Worm (Caenorhabditis elegans) whole organism, early embryonic: Measurements from ENCODE around the gene zipt-7.1.

Source experiments
- B0310.2 ChIP-seq: sonication (generic microtip); optimal IDR thresholded peaks from 2 replicates; lab custom pipeline; 2016; ENCODE audit warnings: mild to moderate bottlenecking, missing genetic modification characterization, missing compliant biosample characterization
- F13C5.2 ChIP-seq: sonication (generic microtip); optimal IDR thresholded peaks from 2 replicates; lab custom pipeline; 2017; ENCODE audit warnings: mild to moderate bottlenecking, missing genetic modification characterization, inconsistent platforms, missing compliant biosample characterization
- aly-1 ChIP-seq: sonication (generic microtip); optimal IDR thresholded peaks from 2 replicates; lab custom pipeline; 2016; ENCODE audit warnings: missing genetic modification characterization, missing compliant biosample characterization
- ama-1 ChIP-seq: fragments of 150-350 bp; optimal IDR thresholded peaks from 2 replicates; lab custom pipeline; 2014
- ceh-13 ChIP-seq: fragments of 200-800 bp; sonication (Bioruptor generic); optimal IDR thresholded peaks from 2 replicates; lab custom pipeline; 2018; ENCODE audit warnings: mild to moderate bottlenecking, missing genetic modification characterization, missing compliant biosample characterization
- ceh-36 ChIP-seq: sonication (generic microtip); optimal IDR thresholded peaks from 2 replicates; lab custom pipeline; 2016; ENCODE audit warnings: missing genetic modification characterization, inconsistent platforms, missing compliant biosample characterization
- ets-7 ChIP-seq: sonication (generic microtip); optimal IDR thresholded peaks from 2 replicates; lab custom pipeline; 2016; ENCODE audit warnings: missing genotype, missing genetic modification characterization, missing compliant biosample characterization
- flt-1 ChIP-seq: fragments of 200-800 bp; sonication (Bioruptor generic); IDR thresholded peaks from 2 replicates; pipeline ENCODE4 v1.3.6; 2022; ENCODE audit warnings: missing genetic modification characterization, missing compliant biosample characterization
- hmbx-1 ChIP-seq: sonication (generic microtip); optimal IDR thresholded peaks from 2 replicates; lab custom pipeline; 2016; ENCODE audit warnings: mild to moderate bottlenecking, missing genetic modification characterization, missing compliant biosample characterization
- hmg-4 ChIP-seq: fragments of 200-800 bp; sonication (Bioruptor generic); optimal IDR thresholded peaks from 2 replicates; lab custom pipeline; 2018; ENCODE audit warnings: mild to moderate bottlenecking, missing genetic modification characterization, missing compliant biosample characterization
- hnd-1 ChIP-seq: sonication (generic microtip); optimal IDR thresholded peaks from 2 replicates; lab custom pipeline; 2016; ENCODE audit warnings: missing genetic modification characterization, missing compliant biosample characterization
- pes-1 ChIP-seq: fragments of 200-800 bp; sonication (Bioruptor generic); IDR thresholded peaks from 2 replicates; pipeline ENCODE4 v1.3.6; 2022; ENCODE audit warnings: missing genetic modification reagents, missing genetic modification characterization, missing compliant biosample characterization
- scrt-1 ChIP-seq: fragments of 200-800 bp; sonication (Bioruptor generic); IDR thresholded peaks from 2 replicates; pipeline ENCODE4 v1.3.6; 2022; ENCODE audit warnings: missing genetic modification characterization, missing compliant biosample characterization
- sea-1 ChIP-seq: fragments of 200-800 bp; sonication (Bioruptor generic); conservative IDR thresholded peaks from 2 replicates; pipeline ENCODE4 v1.3.6; 2022; ENCODE audit warnings: missing genetic modification characterization, missing compliant biosample characterization
- tbx-11 ChIP-seq: fragments of 200-800 bp; sonication (Bioruptor generic); IDR thresholded peaks from 2 replicates; pipeline ENCODE4 v1.3.6; 2022; ENCODE audit warnings: missing genetic modification characterization, missing compliant biosample characterization
- tbx-37 ChIP-seq: fragments of 200-800 bp; sonication (Bioruptor generic); conservative IDR thresholded peaks from 2 replicates; pipeline ENCODE4 v1.3.6; 2022; ENCODE audit warnings: missing genetic modification reagents, missing genetic modification characterization, missing compliant biosample characterization
- tra-4 ChIP-seq: sonication (generic microtip); optimal IDR thresholded peaks from 2 replicates; lab custom pipeline; 2017; ENCODE audit warnings: missing genetic modification characterization, missing compliant biosample characterization

zipt-7.1 gene

ce11 chrIV:17263714-17264113, 24.2 kb downstream of the zipt-7.1 start:
- TF ChIP-seq aly-1 (tag; lab: Kevin White, UChicago) (no peak), tbx-37 (no peak), ets-7 (tag; lab: Kevin White, UChicago) (no peak)

- TF ChIP-seq tra-4, result no peak
Measured at ce11 chrIV:17262385-17262784, 25.6 kb downstream of the zipt-7.1 start, which contains the start of gene ZK550.6. Gene ZK550.6 (minus strand): TSS chrIV:17262485.

- no peak for TF ChIP-seq tra-4
- no peak for TF ChIP-seq flt-1 (GFP tag; lab: Robert Waterston, UW)
- no peak for TF ChIP-seq ceh-13 (GFP tag; lab: Kevin White, UChicago)
- no peak for TF ChIP-seq hmbx-1 (tag; lab: Kevin White, UChicago)
- no peak for TF ChIP-seq ceh-36 (tag; lab: Kevin White, UChicago)
- no peak for TF ChIP-seq ets-7 (tag; lab: Kevin White, UChicago)
- TF ChIP-seq hnd-1, result no peak
- no peak for TF ChIP-seq tbx-37
- no peak for TF ChIP-seq B0310.2 (tag; lab: Kevin White, UChicago)
- TF ChIP-seq pes-1 (GFP tag; lab: Robert Waterston, UW), result no peak
- TF ChIP-seq F13C5.2, result no peak
- TF ChIP-seq hmg-4, result no peak
- TF ChIP-seq tbx-11 (GFP tag; lab: Robert Waterston, UW), result no peak
- no peak for TF ChIP-seq aly-1 (tag; lab: Kevin White, UChicago)
- TF ChIP-seq scrt-1, result no peak
- no peak for TF ChIP-seq ama-1 (lab: Kevin White, UChicago)
Measured at ce11 chrIV:17259310-17259709, 28.6 kb downstream of the zipt-7.1 start, which contains the start of gene phyh-1. Gene phyh-1 (minus strand): TSS chrIV:17259410.

ce11 chrIV:17258824-17259223, 29.1 kb downstream of the zipt-7.1 start:
- no peak for TF ChIP-seq hnd-1
- no peak for TF ChIP-seq sea-1 (GFP tag; lab: Robert Waterston, UW)
- no peak for TF ChIP-seq hmbx-1 (tag; lab: Kevin White, UChicago)
- TF ChIP-seq ceh-13 (GFP tag; lab: Kevin White, UChicago), result no peak
- no peak for TF ChIP-seq tbx-11 (GFP tag; lab: Robert Waterston, UW)
- TF ChIP-seq ceh-36 (tag; lab: Kevin White, UChicago), result no peak
- TF ChIP-seq B0310.2 (tag; lab: Kevin White, UChicago), result no peak
- no peak for TF ChIP-seq tbx-37
- TF ChIP-seq aly-1 (tag; lab: Kevin White, UChicago), result no peak
- TF ChIP-seq flt-1 (GFP tag; lab: Robert Waterston, UW), result no peak
- no peak for TF ChIP-seq ama-1 (lab: Kevin White, UChicago)
- no peak for TF ChIP-seq F13C5.2

- TF ChIP-seq tbx-37, result no peak
- TF ChIP-seq F13C5.2, result no peak
- TF ChIP-seq ceh-36 (tag; lab: Kevin White, UChicago), result no peak
- TF ChIP-seq flt-1 (GFP tag; lab: Robert Waterston, UW), result no peak
- no peak for TF ChIP-seq sea-1 (GFP tag; lab: Robert Waterston, UW)
- TF ChIP-seq hmbx-1 (tag; lab: Kevin White, UChicago), result no peak
- no peak for TF ChIP-seq ama-1 (lab: Kevin White, UChicago)
- no peak for TF ChIP-seq hmg-4
Measured at ce11 chrIV:17255001-17255400, 32.9 kb downstream of the zipt-7.1 start, which contains the start of gene gtf-2E1. Gene gtf-2E1 (plus strand): TSS chrIV:17255301.

- TF ChIP-seq tbx-37, result no peak
- TF ChIP-seq sea-1 (GFP tag; lab: Robert Waterston, UW), result no peak
- no peak for TF ChIP-seq scrt-1
- TF ChIP-seq ceh-13 (GFP tag; lab: Kevin White, UChicago), result no peak
- TF ChIP-seq pes-1 (GFP tag; lab: Robert Waterston, UW), result no peak
- TF ChIP-seq ama-1 (lab: Kevin White, UChicago), result no peak
Measured at ce11 chrIV:17253435-17253834, 34.5 kb downstream of the zipt-7.1 start.

ce11 chrIV:17249691-17250181, 38.2 kb downstream of the zipt-7.1 start, which contains the start of gene eelo-2:
Gene eelo-2 (plus strand): TSS chrIV:17250131.
- TF ChIP-seq flt-1 (GFP tag; lab: Robert Waterston, UW) (0 out of 2 replicates have a peak, but pooled peaks have one; percentile 36), ets-7 (tag; lab: Kevin White, UChicago) (no peak), hnd-1 (peak; percentile 22), B0310.2 (tag; lab: Kevin White, UChicago) (no peak), sea-1 (GFP tag; lab: Robert Waterston, UW) (no peak), F13C5.2 (peak; percentile 92), ceh-36 (tag; lab: Kevin White, UChicago) (peak; percentile 5), pes-1 (GFP tag; lab: Robert Waterston, UW) (peak; percentile 72), tra-4 (no peak), scrt-1 (0 out of 2 replicates have a peak, but pooled peaks have one; percentile 31), hmg-4 (peak; percentile 89), hmbx-1 (tag; lab: Kevin White, UChicago) (no peak), tbx-37 (peak; percentile 50; the same call in 1 of the 2 replicates)

DNA sequence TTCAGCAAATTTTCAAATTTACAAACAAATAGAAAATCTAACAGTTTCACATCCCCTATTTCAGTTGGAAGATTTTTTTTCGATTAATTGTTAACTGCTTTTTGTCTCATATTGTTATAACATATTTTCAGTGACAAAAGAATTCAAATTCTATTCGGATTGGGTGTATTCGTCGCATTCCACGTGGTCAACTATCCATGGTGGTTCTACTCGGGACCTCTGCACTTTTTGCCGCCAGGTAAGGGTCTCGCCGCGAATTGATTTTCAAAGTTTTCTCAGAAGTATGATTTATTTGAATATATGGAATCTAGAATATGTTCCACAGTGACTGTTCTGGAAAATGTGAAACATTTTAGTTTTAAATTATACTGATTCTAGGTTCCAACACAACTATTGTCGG, 39.4 kb downstream of the zipt-7.1 start:
- TF ChIP-seq aly-1 (tag; lab: Kevin White, UChicago), result no peak
- TF ChIP-seq tra-4, result no peak
- TF ChIP-seq ceh-13 (GFP tag; lab: Kevin White, UChicago), result no peak
- no peak for TF ChIP-seq B0310.2 (tag; lab: Kevin White, UChicago)
- no peak for TF ChIP-seq ama-1 (lab: Kevin White, UChicago)
- no peak for TF ChIP-seq hmg-4
- TF ChIP-seq hmbx-1 (tag; lab: Kevin White, UChicago), result no peak
- TF ChIP-seq F13C5.2, result no peak
- no peak for TF ChIP-seq sea-1 (GFP tag; lab: Robert Waterston, UW)
- no peak for TF ChIP-seq ceh-36 (tag; lab: Kevin White, UChicago)
- TF ChIP-seq flt-1 (GFP tag; lab: Robert Waterston, UW), result no peak
- TF ChIP-seq ets-7 (tag; lab: Kevin White, UChicago), result no peak
- no peak for TF ChIP-seq tbx-11 (GFP tag; lab: Robert Waterston, UW)
- no peak for TF ChIP-seq scrt-1
- TF ChIP-seq hnd-1, result no peak
- no peak for TF ChIP-seq tbx-37
- no peak for TF ChIP-seq pes-1 (GFP tag; lab: Robert Waterston, UW)
